Worm (Caenorhabditis elegans): ENCODE measurements around the gene ceh-20.
A peak's percentile ranks its signal among the peaks of the same experiment; 100 is the strongest.

The ceh-20 gene

DNA sequence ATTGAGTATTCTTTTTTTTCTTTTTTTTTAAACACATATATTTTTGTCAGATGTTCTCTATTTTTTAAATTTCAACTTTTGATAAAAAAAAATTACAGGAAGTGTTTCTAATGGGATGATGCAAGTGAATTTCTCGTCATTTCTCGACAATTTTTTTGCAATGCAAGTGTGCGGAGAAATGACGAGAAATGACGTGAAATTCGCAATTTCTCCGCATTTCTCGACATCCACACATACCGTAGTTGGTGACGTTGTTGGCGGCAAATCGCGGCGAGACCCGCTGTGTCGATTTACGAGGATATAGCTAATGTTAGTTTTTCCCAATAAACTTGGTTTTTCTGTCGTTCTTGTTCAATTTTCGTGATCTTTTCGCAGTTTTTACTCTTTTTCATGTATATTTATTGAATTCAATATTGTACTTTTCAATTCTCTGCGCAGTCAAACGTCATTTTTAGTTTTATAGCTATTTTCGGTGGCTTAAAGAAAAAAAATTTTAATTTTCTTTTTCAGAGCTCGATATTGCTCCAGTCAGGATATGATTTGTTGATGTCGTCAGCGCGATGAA is 2.4 kb downstream of the ceh-20 start, which contains the start of gene F31E3.6:
Gene F31E3.6 (plus strand): TSS at position 93 of the 565 bp plus-strand sequence.
- peak; percentile 22 to 79 for TF ChIP-seq lsy-2 (tag; optimal IDR thresholded peaks at IDR 0.05)

ce11 chrIII:6988060-6988459 is 8.4 kb downstream of the ceh-20 start:
- no peak for TF ChIP-seq nhr-21 (tag; optimal IDR thresholded peaks at IDR 0.05)
- TF ChIP-seq unc-39 (tag; optimal IDR thresholded peaks at IDR 0.05): no peak
- TF ChIP-seq alr-1 (tag; optimal IDR thresholded peaks at IDR 0.05): no peak
- TF ChIP-seq sma-3 (GFP tag; optimal IDR thresholded peaks at IDR 0.05): no peak
- TF ChIP-seq F13H6.1 (tag; optimal IDR thresholded peaks at IDR 0.05): peak; percentile 87
- peak; percentile 4 for TF ChIP-seq lin-13 (GFP tag; optimal IDR thresholded peaks at IDR 0.05)
- no peak for TF ChIP-seq ZK546.5 (tag; optimal IDR thresholded peaks at IDR 0.05)
- TF ChIP-seq nhr-129 (tag; optimal IDR thresholded peaks at IDR 0.05): peak; percentile 82
- TF ChIP-seq nhr-10 (tag; optimal IDR thresholded peaks at IDR 0.05): no peak
- TF ChIP-seq sem-4 (tag; optimal IDR thresholded peaks at IDR 0.05): peak; percentile 40
- TF ChIP-seq nhr-237 (tag; optimal IDR thresholded peaks at IDR 0.05): no peak
- TF ChIP-seq ztf-4 (tag; optimal IDR thresholded peaks at IDR 0.05): peak; percentile 76
- no peak for TF ChIP-seq mbf-1 (tag; optimal IDR thresholded peaks at IDR 0.05)
- no peak for TF ChIP-seq elt-1 (tag; optimal IDR thresholded peaks at IDR 0.05)
- peak in 1 of 2 experiments; percentile 78 for TF ChIP-seq lsy-2 (tag; optimal IDR thresholded peaks at IDR 0.05)
- TF ChIP-seq unc-55 (GFP tag; optimal IDR thresholded peaks at IDR 0.05): no peak
- TF ChIP-seq unc-62 (GFP tag; optimal IDR thresholded peaks at IDR 0.05): peak; percentile 62
- TF ChIP-seq ceh-82 (tag; optimal IDR thresholded peaks at IDR 0.05): no peak
- peak; percentile 74 for TF ChIP-seq sma-9 (GFP tag; optimal IDR thresholded peaks at IDR 0.05)
- TF ChIP-seq sma-9 (tag; optimal IDR thresholded peaks at IDR 0.05): no peak
- no peak for TF ChIP-seq elt-3 (tag; optimal IDR thresholded peaks at IDR 0.05)
- peak; percentile 12 for TF ChIP-seq lin-39 (tag; optimal IDR thresholded peaks at IDR 0.05)
- peak; percentile 13 for TF ChIP-seq egl-27 (tag; optimal IDR thresholded peaks at IDR 0.05)
- TF ChIP-seq dmd-4 (tag; optimal IDR thresholded peaks at IDR 0.05): no peak
- TF ChIP-seq gmeb-1 (tag; optimal IDR thresholded peaks at IDR 0.05): no peak
- TF ChIP-seq C34F6.9 (tag; optimal IDR thresholded peaks at IDR 0.05): peak; percentile 70
- TF ChIP-seq nhr-6 (tag; optimal IDR thresholded peaks at IDR 0.05): peak; percentile 60
- TF ChIP-seq mab-5 (tag; optimal IDR thresholded peaks at IDR 0.05): peak; percentile 55

ce11 chrIII:6989201-6989600 is 9.5 kb downstream of the ceh-20 start:
- no peak for TF ChIP-seq alr-1 (tag; optimal IDR thresholded peaks at IDR 0.05)
- TF ChIP-seq fos-1 (tag; optimal IDR thresholded peaks at IDR 0.05): peak; percentile 63

DNA sequence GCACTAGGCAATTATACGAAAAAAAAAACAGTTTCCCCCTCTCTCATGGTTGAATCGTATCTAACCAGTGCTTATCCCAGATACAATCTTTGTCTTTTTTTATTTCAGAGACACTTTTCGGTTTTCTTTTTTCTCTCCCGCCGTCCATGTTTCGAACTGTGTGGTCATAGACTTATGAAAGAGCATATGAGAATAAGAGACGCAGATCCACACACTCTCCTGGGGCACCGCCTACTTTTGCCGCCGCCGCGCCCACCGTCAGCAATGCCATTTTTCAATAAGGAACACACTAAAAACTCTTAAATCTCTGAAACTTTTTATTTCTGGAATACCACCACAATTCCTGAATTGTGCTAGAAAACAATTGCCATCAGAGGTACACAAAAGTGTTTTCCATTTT is 10.2 kb downstream of the ceh-20 start, which contains the start of gene prk-1:
Gene prk-1 (plus strand): TSS at position 269 of the 400 bp plus-strand sequence.
- TF ChIP-seq ceh-16 (tag; optimal IDR thresholded peaks at IDR 0.05) (no peak), unc-62 (GFP tag; optimal IDR thresholded peaks at IDR 0.05) (no peak)

- TF ChIP-seq egl-27 (tag; optimal IDR thresholded peaks at IDR 0.05): no peak
- no peak for TF ChIP-seq zag-1 (tag; optimal IDR thresholded peaks at IDR 0.05)
- TF ChIP-seq aly-2 (tag; optimal IDR thresholded peaks at IDR 0.05): no peak
- TF ChIP-seq mbf-1 (tag; optimal IDR thresholded peaks at IDR 0.05): no peak
- peak; percentile 37 for TF ChIP-seq gmeb-1 (tag; optimal IDR thresholded peaks at IDR 0.05)
- TF ChIP-seq fos-1 (tag; optimal IDR thresholded peaks at IDR 0.05): peak; percentile 90
- TF ChIP-seq mab-5 (tag; optimal IDR thresholded peaks at IDR 0.05): no peak
Observed at ce11 chrIII:6991465-6991864, 11.8 kb downstream of the ceh-20 start.

- TF ChIP-seq ZK546.5 (tag; optimal IDR thresholded peaks at IDR 0.05) (no peak), lin-13 (GFP tag; optimal IDR thresholded peaks at IDR 0.05) (no peak), F13H6.1 (tag; optimal IDR thresholded peaks at IDR 0.05) (peak; percentile 42), nhr-237 (tag; optimal IDR thresholded peaks at IDR 0.05) (no peak), fos-1 (tag; optimal IDR thresholded peaks at IDR 0.05) (peak; percentile 52), nhr-23 (tag; optimal IDR thresholded peaks at IDR 0.05) (no peak), unc-62 (GFP tag; optimal IDR thresholded peaks at IDR 0.05) (no peak)
Observed at ce11 chrIII:6992496-6992895, 12.8 kb downstream of the ceh-20 start.
